Fruit fly (Drosophila melanogaster): ENCODE data around the gene p38a.

Gene p38a

dm6 chr3R:24130080-24130479, 22.0 kb downstream of the p38a start, which contains the start of the genes GatB and Tsc1:
TSS of gene GatB (minus strand) at chr3R:24130255.
TSS of gene Tsc1 (plus strand) at chr3R:24130307.
- no peak for TF ChIP-seq CG9139 (GFP tag; optimal IDR thresholded peaks at IDR 0.05)
- TF ChIP-seq CG3919 (GFP tag; optimal IDR thresholded peaks at IDR 0.05), result no peak
- TF ChIP-seq CG4318 (GFP tag; optimal IDR thresholded peaks at IDR 0.05), result no peak
- no peak for TF ChIP-seq CG11762 (GFP tag; optimal IDR thresholded peaks at IDR 0.05; ENCODE audit: insufficient read depth)
- TF ChIP-seq CG31627 (GFP tag; optimal IDR thresholded peaks at IDR 0.05), result no peak

DNA sequence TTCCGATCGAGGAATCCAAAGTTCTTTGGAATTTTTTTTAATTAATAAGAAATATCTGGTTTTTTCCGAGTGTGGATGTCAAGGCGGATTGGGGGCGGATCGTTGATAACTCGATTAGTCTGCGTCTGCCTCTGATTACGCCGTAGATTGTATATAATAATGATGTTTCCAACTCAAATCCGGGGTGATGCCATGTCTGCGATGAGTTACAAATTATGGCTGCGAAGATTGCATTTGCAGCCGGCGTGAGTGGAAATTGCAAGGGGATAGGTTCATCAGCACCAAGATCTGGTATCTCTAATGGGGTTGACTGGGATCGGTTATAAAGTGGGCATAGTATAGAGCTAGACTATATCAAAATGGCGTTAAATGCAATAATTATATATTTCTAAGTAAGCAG, 29.8 kb downstream of the p38a start:
- TF ChIP-seq fd59A (GFP tag; optimal IDR thresholded peaks at IDR 0.05), result no peak
- TF ChIP-seq svp (GFP tag), result peak; percentile 95

DNA sequence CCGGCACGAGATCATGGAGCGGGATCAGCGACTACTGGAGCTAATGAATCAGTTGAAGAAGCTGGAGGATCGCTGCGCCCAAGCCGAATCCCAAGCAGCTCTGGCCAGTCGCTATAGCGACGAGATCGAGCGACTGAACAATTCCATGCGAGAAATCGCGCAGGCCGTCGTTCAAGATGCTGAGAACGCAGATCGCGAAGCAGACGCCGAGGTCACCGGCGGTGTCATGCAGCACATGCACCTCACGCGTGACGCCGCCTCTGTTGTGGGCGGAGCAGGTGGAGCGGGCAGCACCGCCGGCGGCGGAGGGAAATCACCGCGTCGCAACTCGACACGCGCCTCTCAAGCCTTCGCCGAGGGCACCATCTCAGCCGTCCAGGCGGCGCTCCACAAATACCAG, 30.5 kb downstream of the p38a start:
- TF ChIP-seq CG10631 (GFP tag; optimal IDR thresholded peaks at IDR 0.05) (no peak), svp (GFP tag) (peak; percentile 91)

DNA sequence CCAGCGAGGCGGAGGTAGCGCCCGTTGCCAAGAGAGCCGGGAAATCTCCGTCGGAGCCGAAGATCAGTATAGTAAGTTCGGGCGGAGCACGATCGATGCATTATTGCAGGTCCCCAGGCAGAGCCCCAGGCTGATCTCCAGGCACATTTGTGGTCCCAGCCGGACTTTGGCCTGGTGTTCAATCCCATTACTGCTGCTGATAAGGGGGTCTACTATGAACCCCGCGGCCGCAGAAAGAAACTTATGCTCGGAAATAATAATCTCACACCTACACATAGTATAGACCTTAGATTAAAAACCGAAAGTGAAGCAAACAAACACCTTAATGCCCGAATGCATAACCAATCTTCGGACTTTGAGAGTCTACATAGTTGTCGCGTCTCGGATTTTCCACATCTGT, 35.1 kb downstream of the p38a start:
- TF ChIP-seq CG6854 (GFP tag; optimal IDR thresholded peaks at IDR 0.05), result peak; percentile 13
- peak; percentile 50 for TF ChIP-seq Eip78C (GFP tag)
- 0 out of 2 replicates have a peak, but pooled peaks have one; percentile 16 for TF ChIP-seq CG15336 (GFP tag; IDR thresholded peaks at IDR 0.05)
- TF ChIP-seq Gug (GFP tag; IDR thresholded peaks at IDR 0.05), result no peak
- no peak for TF ChIP-seq CG11294 (GFP tag; IDR thresholded peaks at IDR 0.05)
- peak; percentile 98 for TF ChIP-seq svp (GFP tag)
- peak; percentile 25 for TF ChIP-seq CG16779 (tag; optimal IDR thresholded peaks at IDR 0.05)
- TF ChIP-seq CG6163 (GFP tag; IDR thresholded peaks at IDR 0.05), result no peak
- peak; percentile 12 for TF ChIP-seq spab (GFP tag; optimal IDR thresholded peaks at IDR 0.05)
- TF ChIP-seq Eip75B (GFP tag; optimal IDR thresholded peaks at IDR 0.05), result no peak
- no peak for TF ChIP-seq CG10631 (GFP tag; optimal IDR thresholded peaks at IDR 0.05)
- no peak for TF ChIP-seq CG4318 (GFP tag; optimal IDR thresholded peaks at IDR 0.05)
- TF ChIP-seq CG6808 (GFP tag; optimal IDR thresholded peaks at IDR 0.05), result peak; percentile 67
- TF ChIP-seq CG6276 (GFP tag; optimal IDR thresholded peaks at IDR 0.05), result peak; percentile 59
- TF ChIP-seq CG3919 (GFP tag; optimal IDR thresholded peaks at IDR 0.05), result no peak
- TF ChIP-seq cyc (GFP tag; optimal IDR thresholded peaks at IDR 0.05), result no peak
- TF ChIP-seq fd85E (GFP tag; optimal IDR thresholded peaks at IDR 0.05), result no peak
- no peak for TF ChIP-seq lz (GFP tag; optimal IDR thresholded peaks at IDR 0.05)
- no peak for TF ChIP-seq CG7368 (GFP tag; optimal IDR thresholded peaks at IDR 0.05)
- TF ChIP-seq CG9139 (GFP tag; optimal IDR thresholded peaks at IDR 0.05), result peak; percentile 33
- TF ChIP-seq achi (GFP tag; optimal IDR thresholded peaks at IDR 0.05), result no peak
- TF ChIP-seq Lpt (GFP tag; optimal IDR thresholded peaks at IDR 0.05), result no peak
- peak; percentile 16 for TF ChIP-seq CG10669 (GFP tag; optimal IDR thresholded peaks at IDR 0.05)
- TF ChIP-seq CG31627 (GFP tag; optimal IDR thresholded peaks at IDR 0.05), result no peak
- no peak for TF ChIP-seq pdm3 (GFP tag; optimal IDR thresholded peaks at IDR 0.05)
- TF ChIP-seq CG32006 (GFP tag; optimal IDR thresholded peaks at IDR 0.05), result no peak
- TF ChIP-seq Sox102F (GFP tag; optimal IDR thresholded peaks at IDR 0.05), result no peak
- TF ChIP-seq Ets96B (tag; optimal IDR thresholded peaks at IDR 0.05), result no peak
- TF ChIP-seq vri (GFP tag; optimal IDR thresholded peaks at IDR 0.05), result no peak
- TF ChIP-seq Hr38 (GFP tag; optimal IDR thresholded peaks at IDR 0.05), result no peak
- TF ChIP-seq Sox15 (GFP tag; optimal IDR thresholded peaks at IDR 0.05), result no peak
- peak; percentile 19 for TF ChIP-seq CG1621 (tag; optimal IDR thresholded peaks at IDR 0.05)
- TF ChIP-seq Met (GFP tag; optimal IDR thresholded peaks at IDR 0.05), result no peak
- TF ChIP-seq ss (GFP tag; optimal IDR thresholded peaks at IDR 0.05), result peak; percentile 67 to 68
- TF ChIP-seq fkh (GFP tag; optimal IDR thresholded peaks at IDR 0.05), result no peak
- no peak for TF ChIP-seq CG8632 (GFP tag; optimal IDR thresholded peaks at IDR 0.05)
